Worm (Caenorhabditis elegans) whole organism, late embryonic: ENCODE measurements around the gene T06E4.7.

Source experiments
- T23F11.4 ChIP-seq: fragments of 200-800 bp; sonication (Bioruptor generic); optimal IDR thresholded peaks from 2 replicates; lab custom pipeline; 2018; ENCODE audit warnings: mild to moderate bottlenecking, missing genetic modification characterization, missing compliant biosample characterization
- ceh-2 ChIP-seq: sonication (generic microtip); optimal IDR thresholded peaks from 2 replicates; lab custom pipeline; 2016; ENCODE audit warnings: missing genotype, missing genetic modification characterization, missing compliant biosample characterization
- gmeb-2 ChIP-seq: sonication (generic microtip); optimal IDR thresholded peaks from 2 replicates; lab custom pipeline; 2016; ENCODE audit warnings: missing genetic modification characterization, inconsistent platforms, missing compliant biosample characterization
- lin-11 ChIP-seq: fragments of 200-800 bp; sonication (Bioruptor generic); optimal IDR thresholded peaks from 2 replicates; lab custom pipeline; 2018; ENCODE audit warnings: mild to moderate bottlenecking, missing genetic modification characterization, missing compliant biosample characterization
- pqm-1 ChIP-seq: sonication (generic microtip); optimal IDR thresholded peaks from 2 replicates; lab custom pipeline; 2016; ENCODE audit warnings: missing genetic modification characterization, missing compliant biosample characterization
- sox-2 ChIP-seq: fragments of 200-800 bp; sonication (Bioruptor generic); IDR thresholded peaks from 2 replicates; pipeline ENCODE4 v1.3.6; 2022; ENCODE audit warnings: missing genetic modification reagents, missing genetic modification characterization, missing compliant biosample characterization

ce11 chrV:9616687-9617086 is 9.5 kb upstream of the T06E4.7 start:
- TF ChIP-seq sox-2 (no peak), lin-11 (tag; lab: Kevin White, UChicago) (no peak), T23F11.4 (GFP tag; lab: Kevin White, UChicago) (no peak), ceh-2 (no peak), gmeb-2 (no peak), pqm-1 (tag; lab: Kevin White, UChicago) (no peak)
